Worm (Caenorhabditis elegans): ENCODE measurements around the gene Y59A8B.12.

DNA sequence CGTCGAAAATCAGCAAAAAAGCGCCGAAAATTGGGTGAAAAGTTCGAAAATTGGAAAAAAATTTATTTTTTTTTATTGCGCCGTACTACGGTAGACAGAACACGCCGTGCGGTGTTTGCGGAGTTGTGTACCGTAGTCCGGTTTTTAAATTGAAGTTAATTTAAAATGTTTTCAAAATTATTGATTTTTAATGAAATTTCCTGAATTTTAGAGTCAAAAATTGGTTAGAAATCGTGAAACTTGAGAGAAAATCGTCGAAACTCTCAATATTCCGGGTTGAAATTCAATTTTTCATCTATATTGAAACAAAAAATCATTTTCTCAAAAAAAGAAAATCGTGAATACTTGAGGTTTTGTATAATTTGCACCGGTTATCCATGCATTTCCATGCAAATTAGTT, 4.2 kb downstream of the Y59A8B.12 start, which contains the start of gene nova-1:
- TF ChIP-seq unc-62 (GFP tag; optimal IDR thresholded peaks at IDR 0.05 in 1 of 2) (no peak), unc-62 (tag; optimal IDR thresholded peaks at IDR 0.05) (no peak), sdz-12 (GFP tag; optimal IDR thresholded peaks at IDR 0.05) (no peak), hmg-1.1 (GFP tag; IDR thresholded peaks at IDR 0.05) (no peak), skn-1 (tag; optimal IDR thresholded peaks at IDR 0.05) (no peak), lin-39 (tag; optimal IDR thresholded peaks at IDR 0.05) (no peak), nhr-111 (GFP tag; optimal IDR thresholded peaks at IDR 0.05) (no peak), tag-97 (GFP tag; IDR thresholded peaks at IDR 0.05) (no peak), nhr-76 (tag; optimal IDR thresholded peaks at IDR 0.05) (no peak), fos-1 (tag; optimal IDR thresholded peaks at IDR 0.05) (no peak), lin-29 (GFP tag; IDR thresholded peaks at IDR 0.05) (no peak), pha-4 (GFP tag; IDR thresholded peaks at IDR 0.05) (no peak), pha-4 (tag; optimal IDR thresholded peaks at IDR 0.05) (no peak)

All from whole organism, L4 larva.